Worm (Caenorhabditis elegans): Measurements from ENCODE around the gene twk-21.
"Not testable (repeated sequence)": the region's sequence is repeated elsewhere in the genome, so short reads cannot be mapped to it uniquely, and the experiment has no call there.

The twk-21 gene

ce11 chrX:16298173-16298572 lies 1.5 kb upstream of the twk-21 start (continued):
- peak; percentile 68 for TF ChIP-seq rbr-2 (tag; optimal IDR thresholded peaks at IDR 0.05)
- no peak for TF ChIP-seq R02D3.7 (tag; optimal IDR thresholded peaks at IDR 0.05)
- peak; percentile 83; the same call in 1 of the 2 replicates for TF ChIP-seq dmd-8 (GFP tag; IDR thresholded peaks at IDR 0.05)
- peak; percentile 69 for TF ChIP-seq lir-3 (tag; optimal IDR thresholded peaks at IDR 0.05)
- no peak for TF ChIP-seq ama-1 (optimal IDR thresholded peaks at IDR 0.05)
- TF ChIP-seq F44E2.7 (GFP tag; IDR thresholded peaks at IDR 0.05): peak; percentile 77
- peak; percentile 3 for TF ChIP-seq nhr-6 (tag; optimal IDR thresholded peaks at IDR 0.05)
- peak; percentile 82 for TF ChIP-seq hlh-30 (tag; optimal IDR thresholded peaks at IDR 0.05; ENCODE audit: insufficient read depth)
- peak; percentile 80 for TF ChIP-seq snpc-1.2 (GFP tag; IDR thresholded peaks at IDR 0.05)
- TF ChIP-seq ces-1 (GFP tag; optimal IDR thresholded peaks at IDR 0.05): no peak
- TF ChIP-seq hlh-11 (tag; optimal IDR thresholded peaks at IDR 0.05): peak; percentile 57
- TF ChIP-seq spr-1 (tag; optimal IDR thresholded peaks at IDR 0.05): peak; percentile 60
- peak; percentile 70 for TF ChIP-seq madf-9 (GFP tag; conservative IDR thresholded peaks at IDR 0.05)
- no peak for TF ChIP-seq unc-39 (tag; optimal IDR thresholded peaks at IDR 0.05)
- peak; percentile 76 for TF ChIP-seq mep-1 (tag; optimal IDR thresholded peaks at IDR 0.05)
- no peak for TF ChIP-seq lin-39 (tag; optimal IDR thresholded peaks at IDR 0.05)
- peak in 1 of 2 experiments; percentile 45 for TF ChIP-seq hif-1 (tag; optimal IDR thresholded peaks at IDR 0.05)
- TF ChIP-seq nhr-102 (tag; optimal IDR thresholded peaks at IDR 0.05): peak; percentile 54
- 0 out of 2 replicates have a peak, but pooled peaks have one; percentile 39 for TF ChIP-seq Y75B8A.6 (GFP tag; IDR thresholded peaks at IDR 0.05)
- peak; percentile 58 for TF ChIP-seq tra-1 (GFP tag; IDR thresholded peaks at IDR 0.05)
- peak; percentile 44 to 78 for TF ChIP-seq daf-16 (GFP tag; optimal IDR thresholded peaks at IDR 0.05)
- TF ChIP-seq daf-16 (tag; optimal IDR thresholded peaks at IDR 0.05): peak; percentile 30
- peak; percentile 74; the same call in 1 of the 2 replicates for TF ChIP-seq mdt-29 (GFP tag; IDR thresholded peaks at IDR 0.05)
- peak; percentile 84 for TF ChIP-seq F26F4.8 (GFP tag; conservative IDR thresholded peaks at IDR 0.05)
- peak; percentile 37 for TF ChIP-seq nhr-111 (GFP tag; optimal IDR thresholded peaks at IDR 0.05)
- peak in 1 of 2 experiments; percentile 42 for TF ChIP-seq mdl-1 (tag; optimal IDR thresholded peaks at IDR 0.05)
- peak; percentile 55; the same call in 1 of the 2 replicates for TF ChIP-seq ZK337.2 (GFP tag; IDR thresholded peaks at IDR 0.05)
- TF ChIP-seq mxl-2 (GFP tag; conservative IDR thresholded peaks at IDR 0.05): no peak
- TF ChIP-seq sdz-12 (GFP tag; optimal IDR thresholded peaks at IDR 0.05): peak; percentile 35
- TF ChIP-seq lin-38 (GFP tag; IDR thresholded peaks at IDR 0.05): peak; percentile 81
- peak; percentile 39 for TF ChIP-seq Y5F2A.4 (GFP tag; optimal IDR thresholded peaks at IDR 0.05)
- peak; percentile 66; the same call in 1 of the 2 replicates for TF ChIP-seq arid-1 (GFP tag; conservative IDR thresholded peaks at IDR 0.05)
- peak; percentile 53 for TF ChIP-seq F37D6.2 (tag; optimal IDR thresholded peaks at IDR 0.05)
- 0 out of 2 replicates have a peak, but pooled peaks have one; percentile 53 for TF ChIP-seq ceh-20 (GFP tag; IDR thresholded peaks at IDR 0.05)
- TF ChIP-seq nhr-41 (GFP tag; IDR thresholded peaks at IDR 0.05): peak; percentile 75; the same call in 1 of the 2 replicates
- TF ChIP-seq madf-5 (GFP tag; IDR thresholded peaks at IDR 0.05): peak; percentile 51 to 76; a peak in 2 of 4 replicates

ce11 chrX:16299217-16299616 lies 475 bp upstream of the twk-21 start:
- TF ChIP-seq dmd-8 (GFP tag; IDR thresholded peaks at IDR 0.05) (0 out of 2 replicates have a peak, but pooled peaks have one; percentile 50), unc-62 (GFP tag; optimal IDR thresholded peaks at IDR 0.05 in 1 of 2) (peak in 1 of 2 experiments; percentile 15), D1046.2 (GFP tag; IDR thresholded peaks at IDR 0.05) (0 out of 2 replicates have a peak, but pooled peaks have one; percentile 26), daf-16 (tag; optimal IDR thresholded peaks at IDR 0.05) (peak; percentile 30), snpc-1.2 (GFP tag; IDR thresholded peaks at IDR 0.05) (peak; percentile 48; the same call in 1 of the 2 replicates), dmd-6 (GFP tag; IDR thresholded peaks at IDR 0.05) (peak; percentile 33; the same call in 1 of the 2 replicates), ceh-44 (GFP tag; IDR thresholded peaks at IDR 0.05) (peak; percentile 58; the same call in 1 of the 2 replicates), mes-2 (tag; optimal IDR thresholded peaks at IDR 0.05; ENCODE audit: poor library complexity, severe bottlenecking) (peak; percentile 46), lin-38 (GFP tag; IDR thresholded peaks at IDR 0.05) (peak; percentile 25; the same call in 1 of the 2 replicates), Y48G9A.11 (GFP tag; IDR thresholded peaks at IDR 0.05) (peak; percentile 12; the same call in 1 of the 2 replicates), vab-7 (GFP tag; IDR thresholded peaks at IDR 0.05) (peak; percentile 41; the same call in 1 of the 2 replicates), dve-1 (tag; optimal IDR thresholded peaks at IDR 0.05; ENCODE audit: insufficient read depth) (peak; percentile 27), zfp-3 (GFP tag; conservative IDR thresholded peaks at IDR 0.05) (0 out of 2 replicates have a peak, but pooled peaks have one; percentile 39), hlh-30 (tag; optimal IDR thresholded peaks at IDR 0.05; ENCODE audit: insufficient read depth) (peak; percentile 77)
- not testable (repeated sequence) for TF ChIP-seq unc-62 (tag; optimal IDR thresholded peaks at IDR 0.05); daf-16 (GFP tag; optimal IDR thresholded peaks at IDR 0.05)
